Fruit fly (Drosophila melanogaster) whole organism, larva: Measurements from ENCODE around the gene Ctr1A.

ENCODE experiments used
- noc ChIP-seq: fragments of 200-800 bp; sonication (Bioruptor generic); optimal IDR thresholded peaks from 3 replicates; lab custom pipeline; 2019; ENCODE audit warnings: missing biosample characterization, mild to moderate bottlenecking, missing genetic modification characterization, moderate library complexity

Ctr1A gene

dm6 chrX:6705059-6705802, 43.8 kb downstream of the Ctr1A start:
- TF ChIP-seq noc (tag; lab: Kevin White, UChicago): peak; percentile 39

dm6 chrX:6705890-6706289, 44.4 kb downstream of the Ctr1A start:
- TF ChIP-seq noc (tag; lab: Kevin White, UChicago): no peak

DNA sequence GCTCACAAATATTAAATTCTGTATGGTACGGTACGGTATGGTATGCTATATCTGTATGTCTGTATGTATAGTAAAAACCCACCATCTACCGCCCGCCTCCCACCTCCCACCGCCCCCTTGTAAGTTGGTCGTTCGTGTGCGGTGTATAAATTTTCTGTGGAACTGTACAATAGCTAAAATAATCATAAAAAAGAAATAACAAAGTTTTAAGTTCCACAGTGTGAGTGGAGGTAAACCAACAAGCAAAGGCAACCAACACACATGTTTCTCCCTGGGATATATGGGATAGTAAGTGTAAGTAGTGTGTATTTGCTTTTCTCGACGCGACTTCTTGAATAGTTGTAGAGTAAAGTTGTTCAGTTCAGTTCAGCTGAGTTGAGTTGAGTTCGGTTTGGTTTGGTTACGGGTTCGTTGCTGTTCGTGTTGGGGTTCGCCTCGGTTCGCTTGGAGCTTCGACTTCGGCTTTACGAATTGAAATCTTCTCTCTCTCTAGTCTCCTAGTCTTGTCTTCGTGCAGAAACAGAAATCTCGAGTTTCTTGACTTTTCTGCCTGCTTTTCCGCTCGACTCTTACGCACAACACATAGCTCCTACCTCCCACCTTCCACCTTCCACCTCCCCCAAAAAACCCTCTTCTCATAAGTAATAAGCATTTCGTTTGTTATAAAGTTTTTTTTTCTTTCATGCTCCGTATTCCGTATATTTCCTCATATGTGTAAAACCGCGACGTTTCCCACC, 45.3 kb downstream of the Ctr1A start:
- peak; percentile 13 for TF ChIP-seq noc (tag; lab: Kevin White, UChicago)

DNA sequence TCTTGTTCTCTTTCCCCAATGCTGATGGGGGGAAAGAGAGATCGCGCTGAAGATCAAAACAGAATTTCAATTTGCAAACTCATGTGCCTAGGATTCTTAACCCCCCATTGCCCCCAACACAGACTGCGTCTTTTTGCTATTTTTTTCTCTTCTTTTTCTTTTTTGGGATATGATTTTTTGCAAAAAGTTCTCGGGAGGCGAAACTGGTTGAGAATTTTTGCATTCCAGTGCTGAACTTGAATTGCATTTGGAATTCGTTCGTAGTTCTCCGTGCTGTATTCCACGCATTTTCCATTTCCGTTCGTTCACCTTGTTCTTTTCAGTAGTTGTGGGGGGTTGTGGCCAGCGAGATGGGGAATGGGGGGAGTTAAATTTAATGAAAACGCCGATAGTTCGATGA, 46.7 kb downstream of the Ctr1A start:
- no peak for TF ChIP-seq noc (tag; lab: Kevin White, UChicago)

DNA sequence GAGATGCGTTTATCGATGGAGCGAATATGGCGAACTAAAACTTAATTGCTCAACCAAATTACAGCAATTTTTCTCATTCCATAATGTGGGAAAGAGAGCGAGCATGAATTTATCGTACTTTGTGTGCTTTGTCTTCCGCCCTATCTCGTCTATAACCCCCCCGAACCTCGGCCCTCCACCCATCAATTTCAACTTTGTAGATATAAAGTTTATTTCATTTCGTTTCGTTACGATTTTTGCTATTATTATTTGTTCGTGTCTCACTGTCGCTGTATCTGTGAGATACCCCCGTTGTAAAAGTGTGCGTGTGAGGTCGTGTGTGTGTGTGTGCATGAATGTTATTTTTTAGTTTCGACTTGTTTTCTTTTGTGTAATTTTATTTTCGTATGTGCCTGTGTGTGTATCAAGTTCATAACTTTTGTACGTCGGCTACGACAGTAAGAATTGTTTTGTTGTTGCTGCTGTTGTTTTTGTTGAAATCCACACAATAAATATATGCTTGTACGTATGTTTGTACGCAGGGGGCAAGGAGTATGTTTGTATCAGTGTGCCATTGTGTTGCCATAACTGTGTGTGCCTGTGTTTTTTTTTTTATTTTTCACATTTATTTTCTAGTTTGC, 47.2 kb downstream of the Ctr1A start:
- no peak for TF ChIP-seq noc (tag; lab: Kevin White, UChicago)

dm6 chrX:6709252-6710037, 48.0 kb downstream of the Ctr1A start:
- no peak for TF ChIP-seq noc (tag; lab: Kevin White, UChicago)

dm6 chrX:6710258-6710657, 48.8 kb downstream of the Ctr1A start:
- TF ChIP-seq noc (tag; lab: Kevin White, UChicago): no peak

DNA sequence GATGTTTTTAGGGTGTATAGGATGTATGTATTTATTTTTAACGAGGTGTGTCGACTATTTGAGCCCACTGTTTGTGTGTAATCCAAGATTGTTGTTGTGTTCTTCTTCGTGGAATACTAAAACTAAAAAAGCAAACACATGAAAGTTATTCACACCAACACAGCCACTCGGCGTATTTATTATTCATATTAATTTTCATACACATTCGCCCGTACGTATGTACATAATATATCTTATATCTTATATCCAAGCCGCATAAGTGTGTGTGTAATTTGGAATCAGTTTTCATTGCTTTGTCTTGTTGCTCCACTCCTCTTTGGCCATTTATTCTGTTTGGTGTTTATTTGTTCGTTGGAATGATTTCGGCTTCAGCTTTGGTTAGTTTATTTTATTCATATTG, 49.2 kb downstream of the Ctr1A start:
- no peak for TF ChIP-seq noc (tag; lab: Kevin White, UChicago)

DNA sequence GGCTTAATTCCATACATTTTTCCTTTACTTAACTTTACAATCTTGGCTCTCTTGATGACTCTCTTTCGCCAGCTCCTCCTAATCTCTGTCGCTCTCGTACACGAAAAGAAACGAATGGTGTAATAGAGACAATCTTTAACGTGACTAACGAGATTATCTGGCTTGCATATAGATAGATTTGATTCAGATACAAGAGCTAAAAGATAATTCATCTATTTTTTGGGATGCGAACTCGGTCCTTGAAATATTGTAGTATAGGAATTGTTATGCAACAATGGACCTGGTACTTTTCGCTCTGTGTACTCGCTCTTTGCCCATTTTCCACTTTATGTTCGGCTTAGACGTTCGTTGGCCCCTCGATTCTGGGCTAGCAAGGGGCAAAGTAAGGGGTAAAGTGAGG, 49.8 kb downstream of the Ctr1A start:
- peak; percentile 58 for TF ChIP-seq noc (tag; lab: Kevin White, UChicago)

DNA sequence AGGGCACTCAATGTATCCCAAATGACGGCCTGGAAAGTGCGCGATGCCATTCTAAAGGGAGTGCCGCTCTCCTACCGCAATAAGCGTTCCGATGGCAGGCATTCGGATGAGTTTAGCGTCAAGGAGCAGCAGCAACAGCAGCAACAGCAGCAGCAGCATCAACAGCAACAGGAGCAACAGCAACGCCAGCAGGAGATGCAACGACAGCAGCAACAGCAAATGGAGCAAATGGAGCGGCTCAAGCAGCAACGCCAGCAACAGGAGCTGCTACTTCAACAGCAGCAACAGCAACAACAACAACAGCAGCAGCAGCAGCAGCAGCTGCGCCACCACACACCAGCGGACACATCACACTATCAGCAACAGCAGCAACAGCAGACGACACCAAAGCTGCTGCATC, 54.7 kb downstream of the Ctr1A start:
- TF ChIP-seq noc (tag; lab: Kevin White, UChicago): no peak
